Fruit fly (Drosophila melanogaster): Measurements from ENCODE around the gene rdx.

Gene rdx

DNA sequence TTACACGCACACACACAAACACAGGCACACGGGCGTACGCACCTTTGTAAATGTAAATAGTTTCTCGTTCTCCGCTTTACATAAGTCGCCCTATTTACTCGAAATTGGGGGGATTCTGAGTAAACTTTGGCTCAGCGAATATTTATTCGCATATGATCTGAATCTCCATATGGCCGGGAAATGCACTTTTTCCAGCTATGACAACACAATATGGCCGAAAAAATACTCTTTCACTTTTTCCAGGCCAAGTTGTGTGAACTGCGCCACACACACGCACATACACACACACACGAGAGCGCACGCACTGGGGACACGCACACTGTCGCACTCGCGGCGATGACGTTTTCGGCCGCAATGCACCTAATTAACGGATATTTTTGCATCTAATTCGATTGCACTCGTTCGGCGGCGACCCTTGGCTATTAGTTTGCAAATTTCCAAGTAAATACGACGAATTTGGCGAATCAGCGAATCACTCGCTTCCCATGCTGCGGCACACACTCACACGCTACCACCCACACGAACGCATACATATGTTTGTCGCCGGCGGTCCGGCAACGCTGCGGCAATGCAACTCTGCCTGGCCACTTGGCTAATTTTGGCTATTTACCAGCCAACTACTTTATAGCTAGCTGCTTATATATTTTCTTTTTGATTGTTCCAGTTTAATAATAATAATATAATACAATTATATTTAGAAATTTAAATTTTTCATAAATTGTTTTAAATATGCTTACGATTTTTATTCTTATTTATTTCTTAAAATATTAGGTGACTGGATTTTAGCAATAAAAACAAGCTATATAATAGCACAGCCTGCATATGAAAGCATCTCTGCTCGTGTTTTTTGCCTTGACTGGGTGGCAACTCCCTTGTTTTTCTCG is at the start of gene rdx, which contains the start of gene CG3061 (continued):
- no peak for TF ChIP-seq Side (GFP tag; optimal IDR thresholded peaks at IDR 0.05)
- TF ChIP-seq z (GFP tag; IDR thresholded peaks at IDR 0.05), result no peak
- no peak for TF ChIP-seq ara (GFP tag; IDR thresholded peaks at IDR 0.05)
- TF ChIP-seq sens-2 (GFP tag; IDR thresholded peaks at IDR 0.05), result no peak
- no peak for TF ChIP-seq fru (optimal IDR thresholded peaks at IDR 0.05)
- peak; percentile 20 for TF ChIP-seq CG2120 (GFP tag; optimal IDR thresholded peaks at IDR 0.05)
- TF ChIP-seq Abd-B (GFP tag; optimal IDR thresholded peaks at IDR 0.05), result peak; percentile 81
- no peak for TF ChIP-seq CG16863 (GFP tag; optimal IDR thresholded peaks at IDR 0.05)
- no peak for TF ChIP-seq CG12071 (GFP tag; optimal IDR thresholded peaks at IDR 0.05)
- no peak for TF ChIP-seq CG1647 (GFP tag; optimal IDR thresholded peaks at IDR 0.05)
- TF ChIP-seq Dip3 (GFP tag; optimal IDR thresholded peaks at IDR 0.05), result no peak
- TF ChIP-seq CG15011 (GFP tag; optimal IDR thresholded peaks at IDR 0.05), result no peak
- peak; percentile 30 for TF ChIP-seq unpg (GFP tag; optimal IDR thresholded peaks at IDR 0.05)
- no peak for TF ChIP-seq Oaz (GFP tag; IDR thresholded peaks at IDR 0.05)
- peak; percentile 23 for TF ChIP-seq odd (GFP tag; optimal IDR thresholded peaks at IDR 0.05)
- peak; percentile 40; the same call in 1 of the 3 replicates for TF ChIP-seq croc (GFP tag; conservative IDR thresholded peaks at IDR 0.05)
- no peak for TF ChIP-seq ase (GFP tag; IDR thresholded peaks at IDR 0.05)
- no peak for TF ChIP-seq sima (GFP tag; optimal IDR thresholded peaks at IDR 0.05)
- no peak for TF ChIP-seq luna (GFP tag; optimal IDR thresholded peaks at IDR 0.05)
- TF ChIP-seq Hr39 (optimal IDR thresholded peaks at IDR 0.05), result no peak
- TF ChIP-seq CG11093 (GFP tag; IDR thresholded peaks at IDR 0.05), result no peak; the same call in 2 of the 3 replicates
- TF ChIP-seq B-H2 (GFP tag; optimal IDR thresholded peaks at IDR 0.05), result peak; percentile 73
- peak; percentile 59 for TF ChIP-seq CG33557 (GFP tag; optimal IDR thresholded peaks at IDR 0.05)
- TF ChIP-seq abd-A (tag; optimal IDR thresholded peaks at IDR 0.05), result peak; percentile 9
- TF ChIP-seq CG9876 (GFP tag; optimal IDR thresholded peaks at IDR 0.05), result no peak
- TF ChIP-seq CG6254 (GFP tag; optimal IDR thresholded peaks at IDR 0.05), result peak; percentile 70
- TF ChIP-seq Xrp1 (GFP tag; IDR thresholded peaks at IDR 0.05), result peak; percentile 54; the same call in 1 of the 2 replicates
- TF ChIP-seq YL-1 (GFP tag; optimal IDR thresholded peaks at IDR 0.05), result peak; percentile 60
- no peak; the same call in none of the 2 replicates for TF ChIP-seq CG32532 (GFP tag; IDR thresholded peaks at IDR 0.05)
- 0 out of 3 replicates have a peak, but pooled peaks have one; percentile 0 for TF ChIP-seq ken (GFP tag; IDR thresholded peaks at IDR 0.05)
- peak; percentile 51 for TF ChIP-seq CG13296 (GFP tag; optimal IDR thresholded peaks at IDR 0.05)
- no peak for TF ChIP-seq CG32772 (GFP tag; IDR thresholded peaks at IDR 0.05)
- TF ChIP-seq bcd (GFP tag; optimal IDR thresholded peaks at IDR 0.05), result peak; percentile 65
- no peak for TF ChIP-seq CG10366 (GFP tag; IDR thresholded peaks at IDR 0.05)
- TF ChIP-seq slou (GFP tag; optimal IDR thresholded peaks at IDR 0.05), result peak; percentile 38
- peak; percentile 5 for TF ChIP-seq CG12299 (tag; optimal IDR thresholded peaks at IDR 0.05)
- TF ChIP-seq CG10654 (GFP tag; optimal IDR thresholded peaks at IDR 0.05), result peak; percentile 45
- TF ChIP-seq otp (GFP tag; IDR thresholded peaks at IDR 0.05), result no peak
- peak; percentile 88 for TF ChIP-seq CG17361 (GFP tag; IDR thresholded peaks at IDR 0.05)
- no peak for TF ChIP-seq Dll (GFP tag; IDR thresholded peaks at IDR 0.05; ENCODE audit: partially characterized antibody)
- peak; percentile 79 for TF ChIP-seq twi (tag; optimal IDR thresholded peaks at IDR 0.05)
- TF ChIP-seq CG1832 (GFP tag; optimal IDR thresholded peaks at IDR 0.05), result no peak
- TF ChIP-seq scrt (GFP tag; optimal IDR thresholded peaks at IDR 0.05), result peak; percentile 34
- peak; percentile 7 for TF ChIP-seq CG10431 (GFP tag; optimal IDR thresholded peaks at IDR 0.05)
- peak; percentile 32 for TF ChIP-seq CG3407 (GFP tag; optimal IDR thresholded peaks at IDR 0.05)
- TF ChIP-seq hkb (optimal IDR thresholded peaks at IDR 0.05), result no peak
- TF ChIP-seq hkb (GFP tag; IDR thresholded peaks at IDR 0.05), result no peak
- TF ChIP-seq fd96Cb (tag; optimal IDR thresholded peaks at IDR 0.05), result peak; percentile 37
- TF ChIP-seq CTCF (GFP tag; optimal IDR thresholded peaks at IDR 0.05), result no peak
- TF ChIP-seq crp (GFP tag; optimal IDR thresholded peaks at IDR 0.05), result peak in 1 of 2 experiments; percentile 76
- TF ChIP-seq nerfin-1 (tag; optimal IDR thresholded peaks at IDR 0.05), result peak; percentile 52

All from whole organism, embryonic.